Fruit fly (Drosophila melanogaster) whole organism, embryonic: ENCODE data around the gene pnr.
A peak's percentile ranks its signal among the peaks of the same experiment; 100 is the strongest.

Experiments used
- Asciz ChIP-seq: fragments of 200-800 bp; sonication (Bioruptor generic); optimal IDR thresholded peaks from 2 replicates; lab custom pipeline; 2017; ENCODE audit warnings: missing biosample characterization, mild to moderate bottlenecking, missing genetic modification characterization, missing genetic modification reagents
- Blimp-1 ChIP-seq: fragments of 200-800 bp; sonication (Bioruptor generic); optimal IDR thresholded peaks from 3 replicates; lab custom pipeline; 2018; ENCODE audit warnings: missing biosample characterization, missing genetic modification characterization, mild to moderate bottlenecking, moderate library complexity, missing genetic modification reagents
- CG11504 ChIP-seq: fragments of 200-800 bp; sonication (Bioruptor generic); optimal IDR thresholded peaks from 3 replicates; lab custom pipeline; 2019; ENCODE audit warnings: missing biosample characterization, mild to moderate bottlenecking, missing genetic modification characterization, moderate library complexity
- CG11695 ChIP-seq: fragments of 200-800 bp; sonication (Bioruptor generic); IDR thresholded peaks from 3 replicates; pipeline ENCODE4 v1.3.6; 2022; ENCODE audit warnings: missing biosample characterization, missing genetic modification characterization
- CG11723 ChIP-seq: fragments of 200-800 bp; sonication (Bioruptor generic); optimal IDR thresholded peaks from 2 replicates; lab custom pipeline; 2017; ENCODE audit warnings: missing biosample characterization, mild to moderate bottlenecking, missing genetic modification characterization
- CG1529 ChIP-seq: fragments of 200-800 bp; sonication (Bioruptor generic); optimal IDR thresholded peaks from 3 replicates; lab custom pipeline; 2018; ENCODE audit warnings: missing biosample characterization, missing genetic modification characterization
- CG15696 ChIP-seq: fragments of 200-800 bp; sonication (Bioruptor generic); optimal IDR thresholded peaks from 2 replicates; lab custom pipeline; 2019; ENCODE audit warnings: missing biosample characterization, mild to moderate bottlenecking, missing genetic modification characterization, moderate library complexity
- CG1603 ChIP-seq: fragments of 200-800 bp; sonication (Bioruptor generic); optimal IDR thresholded peaks from 2 replicates; lab custom pipeline; 2019; ENCODE audit warnings: missing biosample characterization, mild to moderate bottlenecking, missing genetic modification characterization, moderate library complexity
- CG16813 ChIP-seq: fragments of 200-800 bp; sonication (Bioruptor generic); IDR thresholded peaks from 3 replicates; pipeline ENCODE4 v1.3.6; 2022; ENCODE audit warnings: missing biosample characterization, missing genetic modification characterization; ENCODE audit not compliant: partially characterized antibody
- CG17186 ChIP-seq: fragments of 200-800 bp; sonication (Bioruptor generic); optimal IDR thresholded peaks from 3 replicates; lab custom pipeline; 2017; ENCODE audit warnings: missing biosample characterization, missing genetic modification reagents, missing genetic modification characterization
- CG17568 ChIP-seq: fragments of 200-800 bp; sonication (Bioruptor generic); optimal IDR thresholded peaks from 2 replicates; lab custom pipeline; 2018; ENCODE audit warnings: missing biosample characterization, mild to moderate bottlenecking, missing genetic modification characterization, moderate library complexity
- CG17612 ChIP-seq: fragments of 200-800 bp; sonication (Bioruptor generic); IDR thresholded peaks from 2 replicates; pipeline ENCODE4 v1.3.6; 2022; ENCODE audit warnings: missing biosample characterization, missing genetic modification characterization
- CG2120 ChIP-seq: fragments of 200-800 bp; sonication (Bioruptor generic); optimal IDR thresholded peaks from 3 replicates; lab custom pipeline; 2016; ENCODE audit warnings: missing biosample characterization, missing genetic modification characterization
- CG2712 ChIP-seq: fragments of 200-800 bp; optimal IDR thresholded peaks from 3 replicates; lab custom pipeline; 2019; ENCODE audit warnings: missing biosample characterization, mild to moderate bottlenecking, missing genetic modification characterization, moderate library complexity
- CG2875 ChIP-seq: fragments of 200-800 bp; sonication (Bioruptor generic); optimal IDR thresholded peaks from 2 replicates; lab custom pipeline; 2017; ENCODE audit warnings: missing biosample characterization, mild to moderate bottlenecking, missing genetic modification characterization, missing genetic modification reagents
- CG34422 ChIP-seq: fragments of 200-800 bp; sonication (Bioruptor generic); IDR thresholded peaks from 3 replicates; pipeline ENCODE4 v1.3.6; 2022; ENCODE audit warnings: missing biosample characterization, missing genetic modification characterization
- CG4360 ChIP-seq: fragments of 200-800 bp; sonication (Bioruptor generic); IDR thresholded peaks from 2 replicates; pipeline ENCODE4 v1.3.6; 2022; ENCODE audit warnings: missing biosample characterization, missing genetic modification characterization
- CG4707 ChIP-seq: fragments of 200-800 bp; sonication (Bioruptor generic); optimal IDR thresholded peaks from 2 replicates; lab custom pipeline; 2018; ENCODE audit warnings: missing biosample characterization, mild to moderate bottlenecking, missing genetic modification characterization, moderate library complexity
- CG5180 ChIP-seq: fragments of 200-800 bp; sonication (Bioruptor generic); optimal IDR thresholded peaks from 3 replicates; lab custom pipeline; 2017; ENCODE audit warnings: missing biosample characterization, missing genetic modification characterization, mild to moderate bottlenecking, moderate library complexity, missing genetic modification reagents
- CG6272 ChIP-seq: fragments of 200-800 bp; sonication (Bioruptor generic); IDR thresholded peaks from 2 replicates; pipeline ENCODE4 v1.3.6; 2022; ENCODE audit warnings: missing biosample characterization, missing genetic modification characterization
- CG6813 ChIP-seq: fragments of 200-800 bp; sonication (Bioruptor generic); optimal IDR thresholded peaks from 2 replicates; lab custom pipeline; 2017; ENCODE audit warnings: missing biosample characterization, missing genetic modification characterization, mild to moderate bottlenecking, moderate library complexity, missing genetic modification reagents
- CG9727 ChIP-seq: fragments of 200-800 bp; sonication (Bioruptor generic); optimal IDR thresholded peaks from 3 replicates; lab custom pipeline; 2017; ENCODE audit warnings: missing biosample characterization, mild to moderate bottlenecking, missing genetic modification characterization
- Fer1 ChIP-seq: fragments of 200-800 bp; sonication (Bioruptor generic); optimal IDR thresholded peaks from 2 replicates; lab custom pipeline; 2017; ENCODE audit warnings: missing biosample characterization, mild to moderate bottlenecking, missing genetic modification characterization
- Hand ChIP-seq: fragments of 200-800 bp; sonication (Bioruptor generic); optimal IDR thresholded peaks from 2 replicates; lab custom pipeline; 2017; ENCODE audit warnings: mild to moderate bottlenecking, missing biosample characterization, missing genetic modification reagents, missing genetic modification characterization
- Lim3 ChIP-seq: fragments of 200-800 bp; sonication (Bioruptor generic); IDR thresholded peaks from 2 replicates; pipeline ENCODE4 v1.3.6; 2022; ENCODE audit warnings: missing biosample characterization, missing genetic modification characterization
- Mad ChIP-seq: fragments of 200-800 bp; sonication (Bioruptor generic); optimal IDR thresholded peaks from 2 replicates; lab custom pipeline; 2016; ENCODE audit warnings: missing biosample characterization, missing genetic modification characterization
- Max ChIP-seq: fragments of 200-800 bp; sonication (Bioruptor generic); optimal IDR thresholded peaks from 2 replicates; lab custom pipeline; 2016; ENCODE audit warnings: missing biosample characterization, mild to moderate bottlenecking, missing genetic modification characterization
- NK7.1 ChIP-seq: fragments of 200-800 bp; sonication (Bioruptor generic); optimal IDR thresholded peaks from 3 replicates; lab custom pipeline; 2016; ENCODE audit warnings: missing biosample characterization, missing genetic modification characterization
- PHDP ChIP-seq: fragments of 200-800 bp; sonication (Bioruptor generic); optimal IDR thresholded peaks from 3 replicates; lab custom pipeline; 2018; ENCODE audit warnings: missing biosample characterization, mild to moderate bottlenecking, missing genetic modification characterization, moderate library complexity
- Pdp1 ChIP-seq, 2 experiments: fragments of 200-800 bp; sonication (Bioruptor generic); optimal IDR thresholded peaks; 3 replicates each; lab custom pipeline; 2016; ENCODE audit warnings: missing biosample characterization in 2 of 2, missing genetic modification characterization in 2 of 2, mild to moderate bottlenecking in 1 of 2, moderate library complexity in 1 of 2
- Sox100B ChIP-seq: fragments of 200-800 bp; sonication (Bioruptor generic); optimal IDR thresholded peaks from 3 replicates; lab custom pipeline; 2018; ENCODE audit warnings: missing biosample characterization, mild to moderate bottlenecking, missing genetic modification characterization
- Sox102F ChIP-seq: fragments of 200-800 bp; sonication (Bioruptor generic); optimal IDR thresholded peaks from 2 replicates; lab custom pipeline; 2018; ENCODE audit warnings: missing biosample characterization, mild to moderate bottlenecking, missing genetic modification characterization, moderate library complexity
- Spps ChIP-seq: fragments of 200-800 bp; sonication (Bioruptor generic); optimal IDR thresholded peaks from 2 replicates; lab custom pipeline; 2018; ENCODE audit warnings: missing biosample characterization, mild to moderate bottlenecking, missing genetic modification characterization
- Xrp1 ChIP-seq: fragments of 200-800 bp; sonication (Bioruptor generic); IDR thresholded peaks from 2 replicates; pipeline ENCODE4 v1.3.6; 2022; ENCODE audit warnings: missing biosample characterization, missing genetic modification characterization
- ac ChIP-seq: fragments of 200-800 bp; sonication (Bioruptor generic); optimal IDR thresholded peaks from 3 replicates; lab custom pipeline; 2017; ENCODE audit warnings: missing biosample characterization, mild to moderate bottlenecking, missing genetic modification characterization
- dmrt11E ChIP-seq: fragments of 200-800 bp; sonication (Bioruptor generic); optimal IDR thresholded peaks from 3 replicates; lab custom pipeline; 2018; ENCODE audit warnings: missing biosample characterization, mild to moderate bottlenecking, missing genetic modification characterization, moderate library complexity
- fd96Cb ChIP-seq: fragments of 200-800 bp; sonication (Bioruptor generic); optimal IDR thresholded peaks from 2 replicates; lab custom pipeline; 2018; ENCODE audit warnings: missing biosample characterization, mild to moderate bottlenecking, missing genetic modification characterization, moderate library complexity
- gem ChIP-seq: fragments of 200-800 bp; sonication (Bioruptor generic); optimal IDR thresholded peaks from 2 replicates; lab custom pipeline; 2019; ENCODE audit warnings: missing biosample characterization, mild to moderate bottlenecking, missing genetic modification characterization, moderate library complexity
- grn ChIP-seq: fragments of 200-800 bp; sonication (Bioruptor generic); optimal IDR thresholded peaks from 3 replicates; lab custom pipeline; 2017; ENCODE audit warnings: missing biosample characterization, missing genetic modification characterization
- gsb-n ChIP-seq: fragments of 200-800 bp; sonication (Bioruptor generic); optimal IDR thresholded peaks from 3 replicates; lab custom pipeline; 2018; ENCODE audit warnings: missing biosample characterization, mild to moderate bottlenecking, missing genetic modification characterization
- lilli ChIP-seq: fragments of 200-800 bp; sonication (Bioruptor generic); optimal IDR thresholded peaks from 3 replicates; lab custom pipeline; 2016; ENCODE audit warnings: missing biosample characterization, missing genetic modification characterization
- salm ChIP-seq: fragments of 200-800 bp; sonication (Bioruptor generic); optimal IDR thresholded peaks from 2 replicates; lab custom pipeline; 2018; ENCODE audit warnings: missing biosample characterization, mild to moderate bottlenecking, missing genetic modification characterization
- sens ChIP-seq: fragments of 200-800 bp; sonication (Bioruptor generic); peaks from one replicate; lab custom pipeline; 2016; ENCODE audit warnings: missing biosample characterization, missing genetic modification characterization
- sqz ChIP-seq: fragments of 200-800 bp; sonication (Bioruptor generic); optimal IDR thresholded peaks from 3 replicates; lab custom pipeline; 2018; ENCODE audit warnings: missing biosample characterization, mild to moderate bottlenecking, missing genetic modification characterization
- sug ChIP-seq: fragments of 200-800 bp; optimal IDR thresholded peaks from 2 replicates; lab custom pipeline; 2019; ENCODE audit warnings: missing biosample characterization, mild to moderate bottlenecking, missing genetic modification characterization, moderate library complexity
- trem ChIP-seq: fragments of 200-800 bp; optimal IDR thresholded peaks from 3 replicates; lab custom pipeline; 2019; ENCODE audit warnings: missing biosample characterization, mild to moderate bottlenecking, missing genetic modification characterization, moderate library complexity
- twi ChIP-seq: fragments of 200-800 bp; optimal IDR thresholded peaks from 2 replicates; lab custom pipeline; 2019; ENCODE audit warnings: missing biosample characterization, mild to moderate bottlenecking, missing genetic modification characterization, moderate library complexity
- unpg ChIP-seq: fragments of 200-800 bp; sonication (Bioruptor generic); optimal IDR thresholded peaks from 3 replicates; lab custom pipeline; 2018; ENCODE audit warnings: missing biosample characterization, mild to moderate bottlenecking, missing genetic modification characterization, moderate library complexity
- yki ChIP-seq: fragments of >200 bp; optimal IDR thresholded peaks from 3 replicates; lab custom pipeline; 2018

The pnr gene

dm6 chr3R:15983541-15984229 lies 42.2 kb upstream of the pnr start (continued):
- TF ChIP-seq Xrp1 (GFP tag; lab: Robert Waterston, UW) (peak; percentile 65), CG17612 (no peak), grn (GFP tag; lab: Kevin White, UChicago) (peak; percentile 49), CG17186 (GFP tag; lab: Kevin White, UChicago) (no peak), twi (peak; percentile 29), Pdp1 (GFP tag; optimal IDR thresholded peaks at IDR 0.05; lab: Kevin White, UChicago) (peak in 1 of 2 experiments; percentile 9), dmrt11E (peak; percentile 67), sqz (no peak), sug (tag; lab: Kevin White, UChicago) (peak; percentile 45), Sox102F (peak; percentile 57), Spps (tag; lab: Kevin White, UChicago) (peak; percentile 7), gsb-n (tag; lab: Kevin White, UChicago) (peak; percentile 84), sens (GFP tag; lab: Kevin White, UChicago) (peak; percentile 85), CG5180 (GFP tag; lab: Kevin White, UChicago) (peak; percentile 15), CG4360 (GFP tag; lab: Robert Waterston, UW) (0 out of 2 replicates have a peak, but pooled peaks have one; percentile 15), CG11504 (tag; lab: Kevin White, UChicago) (peak; percentile 62), yki (lab: Kevin White, UChicago) (no peak), unpg (GFP tag; lab: Kevin White, UChicago) (peak; percentile 54), NK7.1 (GFP tag; lab: Kevin White, UChicago) (no peak), Lim3 (GFP tag; lab: Robert Waterston, UW) (no peak), CG11695 (GFP tag; lab: Robert Waterston, UW) (0 out of 3 replicates have a peak, but pooled peaks have one; percentile 24), CG16813 (GFP tag; lab: Robert Waterston, UW) (no peak), trem (tag; lab: Kevin White, UChicago) (peak; percentile 51), lilli (GFP tag; lab: Kevin White, UChicago) (no peak), Fer1 (GFP tag; lab: Kevin White, UChicago) (peak; percentile 10), CG15696 (tag; lab: Kevin White, UChicago) (peak; percentile 79), CG4707 (GFP tag; lab: Kevin White, UChicago) (peak; percentile 10), Mad (GFP tag; lab: Kevin White, UChicago) (no peak), CG6272 (no peak), CG2120 (no peak), CG34422 (no peak), Blimp-1 (GFP tag; lab: Kevin White, UChicago) (peak; percentile 62), fd96Cb (tag; lab: Kevin White, UChicago) (peak; percentile 3), PHDP (tag; lab: Kevin White, UChicago) (peak; percentile 73), Max (peak; percentile 19), Sox100B (GFP tag; lab: Kevin White, UChicago) (peak; percentile 47), CG1529 (peak; percentile 37), CG1603 (tag; lab: Kevin White, UChicago) (peak; percentile 71), CG11723 (GFP tag; lab: Kevin White, UChicago) (no peak), salm (tag; lab: Kevin White, UChicago) (peak; percentile 64), CG9727 (GFP tag; lab: Kevin White, UChicago) (peak; percentile 22), CG2712 (tag; lab: Kevin White, UChicago) (peak; percentile 55), CG6813 (peak; percentile 73), Asciz (peak; percentile 77), Hand (GFP tag; lab: Kevin White, UChicago) (no peak), ac (peak; percentile 56), gem (tag; lab: Kevin White, UChicago) (peak; percentile 60), CG17568 (GFP tag; lab: Kevin White, UChicago) (peak; percentile 69), CG2875 (GFP tag; lab: Kevin White, UChicago) (peak; percentile 54)
